Fruit fly (Drosophila melanogaster): ENCODE measurements around the gene CG31650.

The CG31650 gene

DNA sequence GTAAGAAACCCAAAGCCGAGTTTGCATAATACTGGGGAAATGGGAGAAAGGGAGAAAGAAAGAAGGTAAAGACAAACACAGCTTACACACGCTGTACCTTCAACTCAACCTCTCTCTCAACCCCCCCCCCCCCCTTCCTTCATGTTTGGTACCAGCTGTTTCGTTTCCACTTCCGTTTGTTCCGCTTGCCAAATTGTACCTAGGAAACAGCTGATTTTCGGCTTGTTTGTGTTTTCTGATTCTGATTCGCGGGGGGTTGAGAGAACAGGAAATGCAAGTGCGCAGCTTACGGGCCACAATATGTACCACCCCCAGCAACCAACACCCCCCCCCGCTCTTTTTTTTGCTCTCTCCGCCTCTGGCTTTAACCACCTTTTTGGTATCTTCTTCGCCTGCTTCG lies 19.4 kb upstream of the CG31650 start:
- TF ChIP-seq psq (GFP tag; optimal IDR thresholded peaks at IDR 0.05) (peak; percentile 68), Rel (GFP tag; optimal IDR thresholded peaks at IDR 0.05) (no peak), Rel (tag; optimal IDR thresholded peaks at IDR 0.05) (no peak), OdsH (GFP tag; optimal IDR thresholded peaks at IDR 0.05) (no peak), Abd-B (GFP tag; optimal IDR thresholded peaks at IDR 0.05) (no peak), Jra (GFP tag; optimal IDR thresholded peaks at IDR 0.05) (no peak)

DNA sequence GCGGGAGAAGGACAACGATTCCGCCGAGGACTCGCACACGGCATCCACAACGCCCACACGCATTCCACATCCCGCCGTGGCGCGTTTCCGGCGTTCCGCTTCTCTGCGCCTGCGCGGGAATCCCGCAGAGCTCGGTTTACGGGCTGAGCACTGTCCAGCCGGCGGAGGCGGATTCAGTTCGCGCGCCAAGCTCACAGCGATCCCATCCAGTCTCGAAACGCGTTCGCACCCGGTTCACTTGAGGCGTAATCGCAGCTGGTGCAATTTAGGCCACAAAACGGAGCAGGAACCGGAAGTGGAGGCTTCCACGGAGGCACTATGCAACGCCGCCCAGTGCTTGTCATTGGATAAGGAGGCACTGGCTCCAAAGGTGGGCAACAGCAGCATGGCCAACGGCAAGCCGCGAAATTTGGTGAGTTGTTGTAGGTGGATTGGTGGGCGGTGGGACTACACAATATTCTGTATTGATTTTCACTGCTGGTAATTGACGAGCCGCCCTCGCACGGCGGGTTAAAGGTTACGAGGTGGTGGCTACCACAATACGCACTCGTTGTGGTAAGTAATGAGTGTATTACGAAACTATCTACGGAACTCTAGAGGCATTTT lies 18.4 kb upstream of the CG31650 start:
- TF ChIP-seq dl (GFP tag; optimal IDR thresholded peaks at IDR 0.05; ENCODE audit: insufficient read depth in 1 of 2, partially characterized antibody in 2 of 2), result no peak
- TF ChIP-seq Dif (GFP tag; optimal IDR thresholded peaks at IDR 0.05; ENCODE audit: partially characterized antibody), result peak; percentile 35

DNA sequence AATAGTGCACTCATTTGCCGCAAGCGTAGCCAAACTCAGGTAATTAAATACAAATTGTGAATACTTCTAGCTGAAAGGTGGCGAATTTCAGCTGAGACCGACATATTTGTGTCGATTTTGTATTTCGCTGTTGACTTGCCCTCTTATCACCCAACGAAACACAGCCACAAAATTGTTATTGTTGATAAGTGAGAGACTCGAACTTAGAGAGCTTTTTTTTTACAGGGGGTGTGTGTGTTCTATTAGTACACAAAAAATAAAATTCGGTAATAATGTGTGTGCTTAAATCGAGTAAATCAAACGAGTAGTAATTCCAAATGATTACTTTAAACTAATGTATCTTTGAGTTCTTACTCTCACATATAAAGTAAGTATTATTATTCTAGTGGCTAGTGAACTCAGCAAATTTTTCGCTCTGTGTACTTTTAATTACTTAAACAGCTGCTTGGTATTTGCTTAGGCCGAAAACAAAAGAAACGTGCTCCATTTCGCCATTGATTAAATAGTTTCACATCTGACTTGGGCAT lies 16.5 kb upstream of the CG31650 start:
- TF ChIP-seq Abd-B (GFP tag; optimal IDR thresholded peaks at IDR 0.05), result no peak
- peak; percentile 75 for TF ChIP-seq Jra (GFP tag; optimal IDR thresholded peaks at IDR 0.05)
- peak; percentile 52 for TF ChIP-seq woc (GFP tag; optimal IDR thresholded peaks at IDR 0.05)
- TF ChIP-seq HLH106 (tag; optimal IDR thresholded peaks at IDR 0.05), result peak; percentile 42
- TF ChIP-seq CrebA (GFP tag; optimal IDR thresholded peaks at IDR 0.05; ENCODE audit: borderline replicate concordance), result no peak
- no peak for TF ChIP-seq N (GFP tag; optimal IDR thresholded peaks at IDR 0.05)
- no peak for TF ChIP-seq Rel (GFP tag; optimal IDR thresholded peaks at IDR 0.05)
- TF ChIP-seq Rel (tag; optimal IDR thresholded peaks at IDR 0.05), result peak; percentile 13
- TF ChIP-seq Hr83 (GFP tag; optimal IDR thresholded peaks at IDR 0.05; ENCODE audit: poor library complexity, severe bottlenecking), result peak; percentile 68
- peak; percentile 85 for TF ChIP-seq rgr (GFP tag; optimal IDR thresholded peaks at IDR 0.05)
- TF ChIP-seq Dfd (GFP tag; optimal IDR thresholded peaks at IDR 0.05), result no peak
- TF ChIP-seq psq (GFP tag; optimal IDR thresholded peaks at IDR 0.05), result peak; percentile 71
- TF ChIP-seq Mio (GFP tag; optimal IDR thresholded peaks at IDR 0.05), result peak; percentile 0
- peak; percentile 48 for TF ChIP-seq CG32264 (GFP tag; optimal IDR thresholded peaks at IDR 0.05)
- TF ChIP-seq Myc (optimal IDR thresholded peaks at IDR 0.05), result no peak
- TF ChIP-seq OdsH (GFP tag; optimal IDR thresholded peaks at IDR 0.05), result peak; percentile 88
- TF ChIP-seq sage (GFP tag; optimal IDR thresholded peaks at IDR 0.05), result peak; percentile 80
- TF ChIP-seq h (GFP tag; optimal IDR thresholded peaks at IDR 0.05), result peak; percentile 85
- peak; percentile 82 for TF ChIP-seq brk (GFP tag; optimal IDR thresholded peaks at IDR 0.05)
- no peak for TF ChIP-seq CG9705 (GFP tag; optimal IDR thresholded peaks at IDR 0.05)
- peak; percentile 79 for TF ChIP-seq ey (GFP tag; optimal IDR thresholded peaks at IDR 0.05)
- TF ChIP-seq dl (GFP tag; optimal IDR thresholded peaks at IDR 0.05; ENCODE audit: insufficient read depth in 1 of 2, partially characterized antibody in 2 of 2), result no peak
- no peak for TF ChIP-seq Hr78 (GFP tag; optimal IDR thresholded peaks at IDR 0.05)
- peak in 1 of 2 experiments; percentile 93 for TF ChIP-seq foxo (GFP tag; optimal IDR thresholded peaks at IDR 0.05)
- peak; percentile 82 for TF ChIP-seq Sp1 (GFP tag; optimal IDR thresholded peaks at IDR 0.05)
- TF ChIP-seq dsf (GFP tag; optimal IDR thresholded peaks at IDR 0.05; ENCODE audit: borderline replicate concordance), result peak; percentile 13
- TF ChIP-seq sv (GFP tag; optimal IDR thresholded peaks at IDR 0.05), result peak; percentile 64
- peak; percentile 46 for TF ChIP-seq dmrt93B (GFP tag; optimal IDR thresholded peaks at IDR 0.05)
- TF ChIP-seq br (GFP tag; optimal IDR thresholded peaks at IDR 0.05), result peak; percentile 83
- TF ChIP-seq Hnf4 (GFP tag; optimal IDR thresholded peaks at IDR 0.05), result peak; percentile 81
- peak; percentile 92 for TF ChIP-seq fru (GFP tag; optimal IDR thresholded peaks at IDR 0.05)

DNA sequence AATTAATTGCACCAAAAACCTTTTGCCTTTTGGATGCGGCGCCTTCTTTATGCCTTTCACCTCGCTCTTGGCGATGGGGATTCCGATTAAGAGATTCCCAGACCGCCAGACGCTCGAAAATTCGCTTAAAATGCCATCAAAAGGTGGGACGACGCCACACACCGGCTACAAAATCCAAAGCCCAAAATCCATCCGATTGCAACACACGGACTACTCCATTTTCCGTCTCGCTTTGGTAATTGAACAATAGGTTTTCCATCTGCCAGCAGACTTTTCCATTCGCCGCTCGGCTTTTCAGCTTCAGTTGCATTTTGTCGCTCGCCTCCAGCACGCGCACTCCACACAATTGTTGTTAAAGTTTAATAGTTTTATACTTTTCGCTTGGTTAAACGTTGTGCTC lies 16.0 kb upstream of the CG31650 start, which contains the start of gene qtc:
Gene qtc (plus strand): TSS at position 301 of the 400 bp plus-strand sequence.
- TF ChIP-seq HLH106 (tag; optimal IDR thresholded peaks at IDR 0.05) (no peak), Jra (GFP tag; optimal IDR thresholded peaks at IDR 0.05) (no peak), Hr78 (GFP tag; optimal IDR thresholded peaks at IDR 0.05) (no peak), CG9705 (GFP tag; optimal IDR thresholded peaks at IDR 0.05) (no peak), CG32264 (GFP tag; optimal IDR thresholded peaks at IDR 0.05) (no peak), Sp1 (GFP tag; optimal IDR thresholded peaks at IDR 0.05) (no peak), Mio (GFP tag; optimal IDR thresholded peaks at IDR 0.05) (no peak), rgr (GFP tag; optimal IDR thresholded peaks at IDR 0.05) (no peak), Hnf4 (GFP tag; optimal IDR thresholded peaks at IDR 0.05) (no peak), dsf (GFP tag; optimal IDR thresholded peaks at IDR 0.05; ENCODE audit: borderline replicate concordance) (no peak), br (GFP tag; optimal IDR thresholded peaks at IDR 0.05) (no peak), Abd-B (GFP tag; optimal IDR thresholded peaks at IDR 0.05) (no peak), dmrt93B (GFP tag; optimal IDR thresholded peaks at IDR 0.05) (no peak), foxo (GFP tag; optimal IDR thresholded peaks at IDR 0.05) (no peak), dl (GFP tag; optimal IDR thresholded peaks at IDR 0.05; ENCODE audit: insufficient read depth in 1 of 2, partially characterized antibody in 2 of 2) (no peak)
